Fruit fly (Drosophila melanogaster) whole organism, adult: ENCODE data around the gene png.

Source experiments
- CG1620 ChIP-seq: fragments of 200-800 bp; sonication (Bioruptor generic); optimal IDR thresholded peaks from 2 replicates; lab custom pipeline; 2016; ENCODE audit warnings: missing biosample characterization, missing genetic modification characterization
- Clk ChIP-seq: fragments of 200-800 bp; sonication (Bioruptor generic); optimal IDR thresholded peaks from 2 replicates; lab custom pipeline; 2017; ENCODE audit warnings: missing biosample characterization, missing genetic modification characterization
- kay ChIP-seq: fragments of 200-800 bp; sonication (Bioruptor generic); peaks from one replicate; lab custom pipeline; 2016; ENCODE audit warnings: missing biosample characterization, missing genetic modification characterization, borderline replicate concordance
- toe ChIP-seq: fragments of 200-800 bp; sonication (Bioruptor generic); optimal IDR thresholded peaks from 2 replicates; lab custom pipeline; 2016; ENCODE audit warnings: missing biosample characterization, missing genetic modification characterization

DNA sequence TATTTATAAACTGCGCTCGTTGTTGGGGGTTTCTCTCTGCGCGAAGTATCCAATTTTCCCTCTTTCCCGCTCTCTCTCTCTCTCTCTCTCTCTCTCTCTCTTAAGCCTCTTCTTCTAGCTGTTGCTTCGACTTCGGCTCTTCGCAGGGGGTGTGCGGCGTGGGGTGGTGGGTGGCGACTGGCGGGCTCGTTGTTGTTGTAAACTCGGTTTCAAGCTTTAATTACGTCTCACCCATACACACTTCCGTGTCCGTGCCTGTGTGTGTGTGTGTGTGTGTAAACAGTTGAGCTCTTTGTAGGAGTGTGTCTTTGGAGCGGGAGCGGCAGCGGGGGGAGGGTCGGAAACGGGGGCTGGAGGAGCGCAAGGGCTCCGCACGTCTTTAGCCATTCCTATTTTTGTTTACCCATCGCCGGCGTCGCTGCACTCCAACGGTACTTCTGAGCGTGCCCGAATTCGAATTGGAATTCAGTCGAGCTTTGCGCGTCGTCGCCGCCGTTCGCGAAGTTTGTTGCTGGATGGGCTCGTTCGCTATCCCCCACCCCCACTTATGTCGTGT is 30.8 kb upstream of the png start:
- TF ChIP-seq toe (GFP tag; lab: Kevin White, UChicago) (no peak), CG1620 (GFP tag; lab: Kevin White, UChicago) (no peak), kay (no peak), Clk (GFP tag; lab: Kevin White, UChicago) (no peak)
